Fruit fly (Drosophila melanogaster) whole organism: Measurements from ENCODE around the gene CG43330.

ENCODE experiments used
- CG8478 ChIP-seq: fragments of >200 bp; optimal IDR thresholded peaks from 2 replicates; lab custom pipeline; 2018; ENCODE audit warnings: inconsistent platforms
- Dll ChIP-seq: fragments of >200 bp; optimal IDR thresholded peaks from 2 replicates; lab custom pipeline; 2017
- EcR ChIP-seq, 2 experiments: fragments of >200 bp; optimal IDR thresholded peaks; 2 replicates each; lab custom pipeline; 2017; ENCODE audit warnings: missing biosample characterization in 2 of 2, missing genetic modification characterization in 2 of 2, missing genetic modification reagents in 2 of 2
- pan ChIP-seq: fragments of >200 bp; optimal IDR thresholded peaks from 2 replicates; lab custom pipeline; 2017
- psq ChIP-seq: fragments of >200 bp; optimal IDR thresholded peaks from 2 replicates; lab custom pipeline; 2017
- usp ChIP-seq: fragments of >200 bp; optimal IDR thresholded peaks from 2 replicates; lab custom pipeline; 2017; ENCODE audit warnings: missing biosample characterization, missing genetic modification characterization, mixed read lengths

Gene CG43330

DNA sequence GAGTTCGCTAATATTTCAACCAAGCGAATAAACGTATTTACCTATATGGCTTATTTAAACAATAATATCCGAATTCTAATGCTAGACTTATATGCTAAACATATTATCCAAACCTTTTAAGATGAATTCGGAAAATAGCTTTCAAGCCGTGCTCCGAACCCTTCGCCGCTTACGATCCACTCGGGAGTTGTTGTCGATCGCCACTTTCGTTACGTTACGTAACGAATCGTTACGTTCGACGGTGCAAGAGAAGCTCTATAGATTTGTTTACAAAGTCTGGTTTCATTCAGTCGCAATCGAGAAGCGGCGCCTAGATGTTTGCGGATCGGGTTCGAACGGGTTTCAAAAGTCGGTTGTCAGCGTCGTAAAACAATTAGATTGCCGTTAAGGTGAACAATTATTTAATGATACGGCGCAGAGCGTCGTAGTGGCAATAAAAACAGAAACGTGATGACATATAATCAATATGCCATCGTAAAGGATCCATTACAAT is 33.9 kb downstream of the CG43330 start, which contains the start of gene CG11426:
TSS of gene CG11426 (plus strand) at position 258 of the 493 bp plus-strand sequence.
- TF ChIP-seq CG8478 (lab: Kevin White, UChicago) (no peak), pan (lab: Kevin White, UChicago) (no peak), psq (lab: Kevin White, UChicago) (no peak), usp (no peak), EcR (GFP tag; optimal IDR thresholded peaks at IDR 0.05; lab: Kevin White, UChicago) (no peak), Dll (no peak)

DNA sequence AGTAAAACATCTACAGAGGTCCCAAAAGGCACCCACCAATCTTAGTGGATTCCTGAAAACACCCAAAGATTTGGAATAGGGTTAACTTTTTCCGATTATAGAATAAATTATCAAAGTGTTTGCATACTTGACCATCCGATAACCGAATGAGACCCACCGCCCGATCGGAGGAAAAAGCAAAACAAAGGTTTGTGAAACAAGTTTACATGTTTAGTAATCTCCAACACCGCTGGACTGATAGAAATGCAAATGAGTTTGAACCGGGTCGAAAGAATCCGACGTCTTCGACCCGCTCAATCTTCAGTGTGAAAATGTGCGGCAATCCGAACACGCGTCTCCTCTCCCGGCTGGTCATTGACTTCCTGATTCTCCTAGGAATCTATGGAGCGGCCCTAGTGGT is 35.7 kb downstream of the CG43330 start, which contains the start of gene CG11437:
TSS of gene CG11437 (plus strand) at position 301 of the 400 bp plus-strand sequence.
- TF ChIP-seq usp (no peak), pan (lab: Kevin White, UChicago) (no peak), EcR (GFP tag; optimal IDR thresholded peaks at IDR 0.05; lab: Kevin White, UChicago) (no peak), CG8478 (lab: Kevin White, UChicago) (no peak), psq (lab: Kevin White, UChicago) (no peak), Dll (no peak)

DNA sequence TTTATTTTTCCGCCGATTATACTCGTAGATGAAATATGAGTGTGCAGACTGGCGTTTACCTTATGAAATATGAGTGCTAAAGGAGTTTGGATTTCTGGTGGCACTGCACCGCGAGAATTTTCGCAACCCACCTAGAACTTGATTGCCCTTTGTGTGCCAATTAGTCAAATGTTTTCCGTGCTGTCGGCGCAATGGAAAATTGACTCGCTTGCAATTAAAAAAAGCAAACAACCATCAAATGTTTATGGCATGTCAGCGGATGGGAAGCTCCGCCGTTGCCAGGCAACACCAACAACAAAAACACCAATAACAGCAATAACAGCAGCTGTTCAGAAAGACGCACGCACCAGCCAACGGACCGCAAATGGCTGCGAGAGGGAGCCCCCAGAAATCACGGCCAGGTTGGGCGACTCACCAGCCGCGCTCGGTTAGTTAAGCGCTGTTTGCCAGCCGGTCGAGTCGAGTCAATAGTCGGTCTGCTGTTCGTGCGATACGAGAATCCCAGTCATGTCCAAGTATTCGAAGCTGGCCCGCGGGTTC is 37.8 kb downstream of the CG43330 start:
- TF ChIP-seq usp, result no peak
- TF ChIP-seq Dll, result no peak
- no peak for TF ChIP-seq EcR (GFP tag; optimal IDR thresholded peaks at IDR 0.05; lab: Kevin White, UChicago)
- TF ChIP-seq psq (lab: Kevin White, UChicago), result no peak
- no peak for TF ChIP-seq CG8478 (lab: Kevin White, UChicago)
- TF ChIP-seq pan (lab: Kevin White, UChicago), result no peak

DNA sequence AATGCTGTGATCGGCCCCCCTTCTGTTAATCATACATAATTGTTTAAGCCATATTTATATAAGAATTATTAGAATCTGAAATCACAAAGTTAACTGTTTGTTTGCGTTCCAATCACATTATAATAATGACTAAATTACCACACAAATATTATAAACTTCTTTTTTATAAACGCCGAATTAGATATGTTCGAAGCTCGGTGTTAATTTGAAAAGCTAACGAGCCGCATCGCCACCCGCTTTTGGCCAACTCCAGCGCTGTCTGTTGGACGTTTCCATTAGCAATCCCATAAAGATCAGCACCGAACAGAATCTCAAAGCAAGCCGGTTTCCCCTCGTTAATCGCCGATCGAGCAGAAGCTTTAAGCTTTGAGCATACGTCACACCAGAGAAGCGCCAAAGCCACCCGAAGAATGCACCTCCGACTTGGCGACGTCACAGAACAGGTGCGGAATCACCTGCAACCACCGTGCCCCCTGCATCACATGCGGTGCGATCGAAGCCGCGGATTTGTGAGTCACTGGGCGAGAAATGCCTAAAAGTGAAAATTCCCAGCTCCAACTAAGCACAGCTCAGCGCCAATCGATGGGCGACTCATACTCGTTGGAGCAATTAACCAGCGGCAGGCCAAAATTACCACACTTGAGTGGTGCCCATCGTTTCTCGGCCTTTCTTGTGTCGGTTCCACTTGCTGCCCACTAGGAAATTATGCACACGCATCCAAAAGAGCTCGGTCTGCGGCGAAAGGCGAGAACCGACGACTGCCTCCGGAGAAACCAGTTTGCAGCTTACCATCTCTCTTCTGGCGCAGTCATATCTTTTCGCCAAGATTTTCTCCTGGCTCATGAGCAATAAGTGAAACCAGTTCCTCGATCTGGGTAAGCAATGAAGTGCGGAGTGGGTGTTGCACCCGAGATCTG is 38.5 kb downstream of the CG43330 start, which contains the start of gene CG11438:
TSS of gene CG11438 (plus strand) at position 134 of the 917 bp plus-strand sequence.
- TF ChIP-seq Dll (peak; percentile 11), CG8478 (lab: Kevin White, UChicago) (no peak), EcR (GFP tag; optimal IDR thresholded peaks at IDR 0.05; lab: Kevin White, UChicago) (no peak), psq (lab: Kevin White, UChicago) (no peak), usp (no peak), pan (lab: Kevin White, UChicago) (no peak)

DNA sequence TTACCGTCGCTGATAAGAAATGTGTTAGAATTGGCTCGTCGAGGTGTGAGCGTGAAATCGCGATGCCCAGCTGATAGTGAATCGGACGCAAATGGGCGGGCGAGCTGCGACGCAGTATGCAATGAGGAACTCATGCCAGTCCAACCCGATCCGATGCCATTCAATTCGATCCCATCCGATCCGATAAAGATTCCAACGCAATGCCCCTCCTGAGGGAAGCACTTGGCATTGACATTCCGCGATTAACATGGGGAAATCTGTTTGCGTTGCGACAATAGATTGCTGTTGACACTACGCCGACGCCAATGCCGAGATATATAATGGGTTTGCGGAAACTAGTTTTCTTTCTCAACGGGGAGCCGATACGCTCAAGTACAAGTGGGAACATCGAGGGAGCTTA is 40.8 kb downstream of the CG43330 start:
- TF ChIP-seq usp (no peak), CG8478 (lab: Kevin White, UChicago) (no peak), psq (lab: Kevin White, UChicago) (no peak), Dll (no peak), EcR (GFP tag; optimal IDR thresholded peaks at IDR 0.05; lab: Kevin White, UChicago) (no peak), pan (lab: Kevin White, UChicago) (no peak)

DNA sequence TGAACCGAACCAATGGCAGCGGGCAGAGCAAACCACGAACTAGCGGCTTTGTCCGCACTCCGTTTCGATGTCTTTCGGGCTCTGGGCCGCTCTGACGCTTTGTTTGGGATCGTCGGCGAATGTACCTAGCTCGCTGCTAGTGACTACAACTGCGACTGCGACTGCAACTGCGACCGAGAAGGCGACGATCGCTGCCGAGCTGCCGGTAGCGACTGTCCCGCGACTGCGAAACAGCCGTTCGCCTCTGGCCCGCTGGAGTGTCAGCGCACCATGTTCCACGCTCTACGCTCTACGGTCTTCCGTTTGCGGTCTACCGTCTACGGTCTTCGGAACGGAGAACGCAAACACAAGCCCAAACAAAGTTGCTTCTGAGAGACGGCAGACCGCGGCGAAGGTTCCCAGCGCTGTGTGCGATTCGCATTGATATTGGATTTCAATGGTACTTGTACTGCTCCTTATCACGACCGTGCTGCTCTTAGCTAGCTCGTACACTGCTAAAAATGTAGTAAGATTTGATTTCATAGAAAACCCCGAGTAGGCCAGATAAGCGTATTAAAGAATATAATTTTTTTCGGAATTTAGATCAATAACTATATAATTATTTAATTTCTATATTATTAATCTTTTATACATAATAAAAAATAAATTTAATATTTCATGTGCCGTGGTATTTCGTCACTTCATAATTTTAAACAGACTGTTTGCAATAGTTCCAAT is 43.1 kb downstream of the CG43330 start, which contains the start of gene laza:
TSS of gene laza (minus strand) at position 214 of the 717 bp plus-strand sequence.
- TF ChIP-seq Dll (no peak), psq (lab: Kevin White, UChicago) (no peak), usp (no peak), CG8478 (lab: Kevin White, UChicago) (no peak), pan (lab: Kevin White, UChicago) (no peak), EcR (GFP tag; optimal IDR thresholded peaks at IDR 0.05; lab: Kevin White, UChicago) (no peak)

DNA sequence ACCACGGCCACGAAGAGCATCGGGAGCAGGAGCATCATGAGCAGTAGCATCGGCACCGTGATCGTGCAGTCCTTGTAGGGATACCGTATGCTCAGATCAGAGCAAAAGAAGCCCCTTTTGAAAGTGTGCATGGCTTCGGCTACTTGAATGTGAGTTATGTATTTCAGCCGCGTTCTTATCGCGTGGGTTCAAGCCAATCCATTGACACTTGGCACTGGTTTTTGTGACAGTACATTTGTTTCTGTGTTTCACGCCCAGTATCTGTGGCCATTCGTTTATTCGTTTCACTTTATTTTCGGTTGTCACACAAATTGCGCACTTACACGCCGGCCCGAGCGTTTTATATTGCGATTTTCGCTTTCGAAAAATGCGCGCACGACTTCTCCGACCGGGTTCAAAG is 43.8 kb downstream of the CG43330 start:
- TF ChIP-seq usp (no peak), pan (lab: Kevin White, UChicago) (no peak), psq (lab: Kevin White, UChicago) (no peak), EcR (GFP tag; optimal IDR thresholded peaks at IDR 0.05; lab: Kevin White, UChicago) (no peak), CG8478 (lab: Kevin White, UChicago) (no peak), Dll (no peak)

DNA sequence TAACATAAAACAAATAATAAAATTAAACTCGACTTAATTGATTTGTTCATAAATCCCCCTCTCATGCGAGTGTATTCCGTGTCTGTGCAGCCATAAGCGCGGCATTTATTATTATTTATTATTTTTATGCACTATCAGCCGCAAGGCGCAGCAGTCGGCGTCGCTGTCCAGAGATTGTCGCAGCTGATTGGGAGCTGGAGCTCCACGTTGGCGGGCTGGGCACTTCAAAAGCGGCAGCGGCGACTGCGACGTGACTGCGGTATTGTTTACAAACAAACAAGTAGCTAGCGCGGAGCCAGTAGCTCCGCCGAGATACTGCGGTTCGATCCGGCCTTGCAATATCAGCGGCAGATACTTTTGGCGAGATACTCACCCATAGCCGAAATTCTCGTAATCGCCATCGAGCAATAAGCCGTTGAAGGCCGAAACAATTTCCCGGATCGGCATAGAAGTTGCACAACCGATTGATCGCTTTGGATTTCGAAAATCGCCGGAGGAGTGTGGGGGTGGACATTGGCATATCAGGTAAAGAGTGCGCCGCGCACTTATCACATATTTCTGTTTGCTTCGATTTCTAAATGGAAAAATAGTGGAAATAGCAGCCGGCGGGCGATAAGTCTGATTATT is 45.2 kb downstream of the CG43330 start:
- TF ChIP-seq usp, result no peak
- no peak for TF ChIP-seq Dll
- no peak for TF ChIP-seq psq (lab: Kevin White, UChicago)
- no peak for TF ChIP-seq CG8478 (lab: Kevin White, UChicago)
- no peak for TF ChIP-seq pan (lab: Kevin White, UChicago)
- TF ChIP-seq EcR (GFP tag; optimal IDR thresholded peaks at IDR 0.05; lab: Kevin White, UChicago), result no peak

DNA sequence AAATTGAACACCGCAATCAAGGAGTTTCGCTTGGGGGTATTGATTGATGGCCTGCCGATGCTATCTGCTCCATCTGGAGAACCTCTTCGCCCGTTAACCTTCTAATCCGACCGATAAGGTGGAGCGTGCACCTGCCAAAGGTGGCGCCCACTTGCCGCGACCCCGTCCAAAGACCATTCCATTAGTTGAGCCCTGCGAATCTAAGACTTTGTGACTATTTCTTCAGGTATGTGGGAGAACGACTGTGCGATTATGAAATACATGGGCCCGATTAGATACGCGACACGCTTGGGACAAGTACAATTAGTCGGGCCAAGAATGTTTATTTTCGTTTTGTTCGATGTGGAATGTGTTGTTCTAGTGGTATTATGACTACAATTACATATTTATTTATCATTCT is 46.0 kb downstream of the CG43330 start:
- no peak for TF ChIP-seq CG8478 (lab: Kevin White, UChicago)
- no peak for TF ChIP-seq usp
- TF ChIP-seq EcR (GFP tag; optimal IDR thresholded peaks at IDR 0.05; lab: Kevin White, UChicago), result no peak
- TF ChIP-seq pan (lab: Kevin White, UChicago), result no peak
- no peak for TF ChIP-seq psq (lab: Kevin White, UChicago)
- no peak for TF ChIP-seq Dll

DNA sequence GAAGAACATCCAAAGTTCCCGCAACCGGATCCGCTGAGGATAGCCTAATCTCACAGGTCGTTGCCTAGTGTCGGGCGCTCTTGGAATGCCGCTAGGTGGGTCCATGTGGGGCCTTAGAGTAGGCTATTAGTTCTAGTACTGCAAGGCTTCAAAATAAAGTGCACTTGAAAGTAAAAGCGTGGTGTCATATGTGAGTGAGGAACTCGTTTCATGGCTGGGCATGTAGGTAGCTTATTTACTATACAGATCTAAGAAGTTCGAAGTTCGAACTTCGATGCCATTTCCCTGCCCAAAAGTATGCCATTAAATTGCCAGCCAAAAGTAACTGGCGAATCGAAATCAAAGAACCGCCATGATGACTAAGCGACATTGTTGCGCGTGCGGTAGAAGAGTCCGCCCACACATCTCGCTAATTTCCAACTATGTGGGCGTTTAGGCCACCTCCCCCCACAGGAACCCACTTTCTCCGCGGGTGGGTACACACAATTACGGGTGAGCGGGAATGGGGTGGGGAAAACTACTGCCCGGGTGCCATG is 48.2 kb downstream of the CG43330 start:
- no peak for TF ChIP-seq psq (lab: Kevin White, UChicago)
- TF ChIP-seq CG8478 (lab: Kevin White, UChicago), result no peak

DNA sequence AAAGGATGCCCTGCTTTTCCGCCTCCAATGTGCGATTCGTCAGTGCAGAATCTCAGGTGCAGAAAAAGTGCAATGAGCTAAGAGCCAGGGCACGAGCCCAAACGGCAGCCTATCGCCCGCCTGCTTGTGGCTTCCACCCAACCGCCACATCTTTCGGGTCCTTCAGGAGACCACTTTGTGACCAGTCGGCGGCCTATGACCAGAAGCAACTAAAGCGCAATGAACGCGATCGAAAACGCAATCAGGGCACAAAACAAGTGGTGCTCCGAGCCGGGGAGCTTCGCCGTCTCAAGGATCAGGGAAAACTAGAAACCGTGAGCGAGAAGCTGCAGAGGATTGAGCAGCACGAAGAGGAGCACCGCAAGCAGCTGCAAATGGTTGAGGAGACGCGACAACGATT is 49.9 kb downstream of the CG43330 start, which contains the start of gene CG11449:
TSS of gene CG11449 (plus strand) at position 6 of the 400 bp plus-strand sequence.
- no peak for TF ChIP-seq pan (lab: Kevin White, UChicago)
- no peak for TF ChIP-seq Dll
- TF ChIP-seq CG8478 (lab: Kevin White, UChicago), result no peak
- no peak for TF ChIP-seq usp
- TF ChIP-seq psq (lab: Kevin White, UChicago), result no peak
- TF ChIP-seq EcR (GFP tag; optimal IDR thresholded peaks at IDR 0.05; lab: Kevin White, UChicago), result no peak
